Worm (Caenorhabditis elegans) whole organism, L1 larva: ENCODE data around the gene K12H4.5.
A peak's percentile ranks its signal among the peaks of the same experiment; 100 is the strongest.

Experiments used
- C34B4.2 ChIP-seq: sonication (generic microtip); optimal IDR thresholded peaks from 2 replicates; lab custom pipeline; 2017; ENCODE audit warnings: mild to moderate bottlenecking, missing genetic modification characterization, missing compliant biosample characterization
- F16B12.6 ChIP-seq: fragments of 150-350 bp; optimal IDR thresholded peaks from 2 replicates; lab custom pipeline; 2014; ENCODE audit warnings: missing biosample characterization, missing genetic modification characterization
- aha-1 ChIP-seq: fragments of 150-350 bp; optimal IDR thresholded peaks from 2 replicates; lab custom pipeline; 2014; ENCODE audit warnings: missing biosample characterization, missing genetic modification characterization
- ama-1 ChIP-seq: fragments of 150-350 bp; optimal IDR thresholded peaks from 2 replicates; lab custom pipeline; 2014
- ceh-63 ChIP-seq: fragments of 200-800 bp; sonication (Bioruptor generic); optimal IDR thresholded peaks from 2 replicates; lab custom pipeline; 2018; ENCODE audit warnings: mild to moderate bottlenecking, missing genetic modification characterization, missing compliant biosample characterization
- ceh-90 ChIP-seq: sonication (generic microtip); optimal IDR thresholded peaks from 2 replicates; lab custom pipeline; 2016; ENCODE audit warnings: missing genetic modification characterization, missing compliant biosample characterization
- ces-1 ChIP-seq: fragments of 150-350 bp; optimal IDR thresholded peaks from 2 replicates; lab custom pipeline; 2014; ENCODE audit warnings: missing biosample characterization, missing genetic modification reagents, missing genetic modification characterization
- egl-13 ChIP-seq: sonication (generic microtip); optimal IDR thresholded peaks from 2 replicates; lab custom pipeline; 2016; ENCODE audit warnings: missing genotype, missing genetic modification reagents, missing genetic modification characterization, missing compliant biosample characterization
- elt-2 ChIP-seq: sonication (generic microtip); optimal IDR thresholded peaks from 2 replicates; lab custom pipeline; 2016; ENCODE audit warnings: missing genetic modification characterization, mild to moderate bottlenecking, inconsistent platforms, missing compliant biosample characterization, missing genetic modification reagents
- elt-3 ChIP-seq, 6 experiments: fragments of 150-350 bp in 1 of 6; sonication (generic microtip); optimal IDR thresholded peaks; 2 replicates each; lab custom pipeline; 2017 to 2018; ENCODE audit warnings: missing biosample characterization in 6 of 6, missing genetic modification characterization in 6 of 6, inconsistent platforms in 1 of 6
- grh-1 ChIP-seq: fragments of 200-800 bp; sonication (Bioruptor generic); IDR thresholded peaks from 2 replicates; pipeline ENCODE4 v1.3.6; 2022; ENCODE audit warnings: missing genetic modification reagents, missing genetic modification characterization, missing compliant biosample characterization
- isw-1 ChIP-seq: fragments of 200-800 bp; sonication (Bioruptor generic); IDR thresholded peaks from 2 replicates; pipeline ENCODE4 v1.3.6; 2022; ENCODE audit warnings: missing genetic modification characterization, missing compliant biosample characterization
- jun-1 ChIP-seq: fragments of 150-350 bp; optimal IDR thresholded peaks from 2 replicates; lab custom pipeline; 2014; ENCODE audit warnings: missing biosample characterization, missing genetic modification reagents, missing genetic modification characterization
- lin-13 ChIP-seq: fragments of 150-350 bp; optimal IDR thresholded peaks from 2 replicates; lab custom pipeline; 2014; ENCODE audit warnings: missing biosample characterization, missing genetic modification reagents, missing genetic modification characterization
- lin-35 ChIP-seq, 2 experiments: fragments of 150-350 bp; optimal IDR thresholded peaks; 2 replicates each; lab custom pipeline; 2014; ENCODE audit warnings: missing biosample characterization in 2 of 2, missing genetic modification characterization in 2 of 2, missing genetic modification reagents in 2 of 2
- lin-39 ChIP-seq: fragments of 150-350 bp; optimal IDR thresholded peaks from 2 replicates; lab custom pipeline; 2014; ENCODE audit warnings: missing biosample characterization, missing genetic modification reagents, missing genetic modification characterization
- lsy-2 ChIP-seq, 2 experiments: fragments of 150-350 bp; optimal IDR thresholded peaks; 2 replicates each; lab custom pipeline; 2014; ENCODE audit warnings: missing biosample characterization in 2 of 2, missing genetic modification characterization in 2 of 2
- mab-9 ChIP-seq: fragments of 200-800 bp; sonication (Bioruptor generic); IDR thresholded peaks from 2 replicates; pipeline ENCODE4 v1.3.6; 2022; ENCODE audit warnings: missing genetic modification reagents, missing genetic modification characterization, missing compliant biosample characterization
- mep-1 ChIP-seq: fragments of 150-350 bp; optimal IDR thresholded peaks from 2 replicates; lab custom pipeline; 2014; ENCODE audit warnings: missing biosample characterization, missing genetic modification characterization
- nhr-19 ChIP-seq: fragments of 200-800 bp; sonication (Bioruptor generic); conservative IDR thresholded peaks from 2 replicates; pipeline ENCODE4 v1.3.6; 2022; ENCODE audit warnings: missing genetic modification characterization, missing compliant biosample characterization
- nhr-237 ChIP-seq: fragments of 150-350 bp; optimal IDR thresholded peaks from 2 replicates; lab custom pipeline; 2014; ENCODE audit warnings: missing biosample characterization, missing genetic modification characterization
- nhr-47 ChIP-seq: sonication (generic microtip); optimal IDR thresholded peaks from 2 replicates; lab custom pipeline; 2016; ENCODE audit warnings: mild to moderate bottlenecking, missing genetic modification characterization, moderate library complexity, missing compliant biosample characterization
- nhr-76 ChIP-seq: sonication (generic microtip); optimal IDR thresholded peaks from 2 replicates; lab custom pipeline; 2017; ENCODE audit warnings: missing biosample characterization, missing genetic modification characterization
- nhr-77 ChIP-seq: fragments of 150-350 bp; optimal IDR thresholded peaks from 2 replicates; lab custom pipeline; 2014; ENCODE audit warnings: missing biosample characterization, missing genetic modification characterization
- nhr-84 ChIP-seq: sonication (generic microtip); optimal IDR thresholded peaks from 2 replicates; lab custom pipeline; 2017; ENCODE audit warnings: missing biosample characterization, missing genetic modification characterization
- nhr-85 ChIP-seq: sonication (generic microtip); peaks from one replicate; lab custom pipeline; 2016; ENCODE audit warnings: missing genetic modification characterization, inconsistent platforms, missing compliant biosample characterization
- pax-3 ChIP-seq: fragments of 200-800 bp; sonication (Bioruptor generic); optimal IDR thresholded peaks from 2 replicates; lab custom pipeline; 2018; ENCODE audit warnings: mild to moderate bottlenecking, missing genetic modification characterization, moderate library complexity, missing compliant biosample characterization
- snu-23 ChIP-seq: sonication (generic microtip); optimal IDR thresholded peaks from 2 replicates; lab custom pipeline; 2016; ENCODE audit warnings: missing genetic modification characterization, missing compliant biosample characterization
- sptf-1 ChIP-seq: fragments of 150-350 bp; optimal IDR thresholded peaks from 2 replicates; lab custom pipeline; 2014; ENCODE audit warnings: missing biosample characterization, missing genetic modification characterization
- sup-37 ChIP-seq: fragments of 200-800 bp; sonication (Bioruptor generic); optimal IDR thresholded peaks from 2 replicates; lab custom pipeline; 2018; ENCODE audit warnings: mild to moderate bottlenecking, missing genetic modification characterization, missing compliant biosample characterization
- unc-130 ChIP-seq: fragments of 150-350 bp; optimal IDR thresholded peaks from 2 replicates; lab custom pipeline; 2017; ENCODE audit warnings: missing biosample characterization, missing genetic modification characterization, inconsistent platforms
- unc-30 ChIP-seq: sonication (generic microtip); optimal IDR thresholded peaks from 2 replicates; lab custom pipeline; 2017; ENCODE audit warnings: missing biosample characterization, missing genetic modification characterization
- unc-86 ChIP-seq: sonication (generic microtip); optimal IDR thresholded peaks from 2 replicates; lab custom pipeline; 2016; ENCODE audit warnings: missing genetic modification characterization, missing compliant biosample characterization
- vab-15 ChIP-seq: sonication (generic microtip); optimal IDR thresholded peaks from 2 replicates; lab custom pipeline; 2017; ENCODE audit warnings: missing genotype, mild to moderate bottlenecking, missing genetic modification characterization, missing compliant biosample characterization
- zag-1 ChIP-seq: fragments of 150-350 bp; optimal IDR thresholded peaks from 2 replicates; lab custom pipeline; 2014; ENCODE audit warnings: missing biosample characterization, missing genetic modification characterization
- ztf-11 ChIP-seq, 2 experiments: sonication (generic microtip); optimal IDR thresholded peaks; 2 replicates each; lab custom pipeline; 2016 to 2017; ENCODE audit warnings: missing genetic modification characterization in 2 of 2, missing biosample characterization in 1 of 2, missing compliant biosample characterization in 1 of 2
- ztf-4 ChIP-seq: fragments of 150-350 bp; optimal IDR thresholded peaks from 2 replicates; lab custom pipeline; 2014; ENCODE audit warnings: missing biosample characterization, missing genetic modification characterization

The K12H4.5 gene

ce11 chrIII:8093079-8093623, 48.9 kb downstream of the K12H4.5 start, which contains the start of gene K06H7.2 (continued):
- no peak for TF ChIP-seq ztf-11 (tag; optimal IDR thresholded peaks at IDR 0.05; lab: Kevin White, UChicago)
- TF ChIP-seq ces-1 (GFP tag; lab: Kevin White, UChicago): no peak
- no peak for TF ChIP-seq sptf-1
- TF ChIP-seq lin-39 (tag; lab: Kevin White, UChicago): no peak
- TF ChIP-seq ceh-63 (GFP tag; lab: Kevin White, UChicago): no peak
- TF ChIP-seq F16B12.6 (tag; lab: Kevin White, UChicago): peak; percentile 43
- TF ChIP-seq mab-9 (GFP tag; lab: Robert Waterston, UW): no peak
- peak; percentile 67 to 90 for TF ChIP-seq lsy-2 (tag; optimal IDR thresholded peaks at IDR 0.05; lab: Kevin White, UChicago)
- TF ChIP-seq ztf-4 (tag; lab: Kevin White, UChicago): no peak
- peak; percentile 55 for TF ChIP-seq nhr-47 (tag; lab: Kevin White, UChicago)
- TF ChIP-seq unc-130 (tag; lab: Kevin White, UChicago): no peak
- TF ChIP-seq snu-23 (GFP tag; lab: Kevin White, UChicago): peak; percentile 53
- TF ChIP-seq vab-15 (tag; lab: Kevin White, UChicago): peak; percentile 22
- no peak for TF ChIP-seq nhr-76
- TF ChIP-seq jun-1 (tag; lab: Kevin White, UChicago): no peak
- no peak for TF ChIP-seq C34B4.2 (tag; lab: Kevin White, UChicago)
- no peak for TF ChIP-seq egl-13
- no peak for TF ChIP-seq zag-1
- TF ChIP-seq lin-35 (GFP tag; optimal IDR thresholded peaks at IDR 0.05; lab: Kevin White, UChicago): peak; percentile 53 to 78
- no peak for TF ChIP-seq aha-1 (tag; lab: Kevin White, UChicago)
- TF ChIP-seq nhr-85 (tag; lab: Kevin White, UChicago): peak; percentile 26
- no peak for TF ChIP-seq sup-37 (GFP tag; lab: Kevin White, UChicago)
- no peak for TF ChIP-seq ama-1 (lab: Kevin White, UChicago)
- TF ChIP-seq pax-3 (tag; lab: Kevin White, UChicago): no peak
- TF ChIP-seq lin-13 (GFP tag; lab: Kevin White, UChicago): no peak
- TF ChIP-seq isw-1 (GFP tag; lab: Robert Waterston, UW): no peak; the same call in 1 of the 2 replicates
- no peak for TF ChIP-seq grh-1
- TF ChIP-seq elt-3 (tag; optimal IDR thresholded peaks at IDR 0.05; lab: Kevin White, UChicago): no peak
- TF ChIP-seq mep-1 (tag; lab: Kevin White, UChicago): peak; percentile 77
- TF ChIP-seq nhr-77 (tag; lab: Kevin White, UChicago): peak; percentile 63
- no peak for TF ChIP-seq unc-86
- TF ChIP-seq elt-2 (tag; lab: Kevin White, UChicago): no peak
- TF ChIP-seq ceh-90 (tag; lab: Kevin White, UChicago): no peak
- no peak for TF ChIP-seq nhr-19 (GFP tag; lab: Robert Waterston, UW)
- no peak for TF ChIP-seq nhr-84
- peak; percentile 57 for TF ChIP-seq nhr-237
- TF ChIP-seq unc-30 (tag; lab: Kevin White, UChicago): no peak
